Fruit fly (Drosophila melanogaster) whole organism: ENCODE data around the gene CG31525.

Experiments
- CG8478 ChIP-seq: fragments of >200 bp; optimal IDR thresholded peaks from 2 replicates; lab custom pipeline; 2018; ENCODE audit warnings: inconsistent platforms
- Dll ChIP-seq: fragments of >200 bp; optimal IDR thresholded peaks from 2 replicates; lab custom pipeline; 2017
- psq ChIP-seq: fragments of >200 bp; optimal IDR thresholded peaks from 2 replicates; lab custom pipeline; 2017

- TF ChIP-seq psq (lab: Kevin White, UChicago) (no peak), CG8478 (no peak), Dll (lab: Kevin White, UChicago) (no peak)
Observed at dm6 chr3R:4437113-4437512, 10.3 kb downstream of the CG31525 start, which contains the start of the genes Lipt2 and CG14650.
